In the genomic region with DNA sequence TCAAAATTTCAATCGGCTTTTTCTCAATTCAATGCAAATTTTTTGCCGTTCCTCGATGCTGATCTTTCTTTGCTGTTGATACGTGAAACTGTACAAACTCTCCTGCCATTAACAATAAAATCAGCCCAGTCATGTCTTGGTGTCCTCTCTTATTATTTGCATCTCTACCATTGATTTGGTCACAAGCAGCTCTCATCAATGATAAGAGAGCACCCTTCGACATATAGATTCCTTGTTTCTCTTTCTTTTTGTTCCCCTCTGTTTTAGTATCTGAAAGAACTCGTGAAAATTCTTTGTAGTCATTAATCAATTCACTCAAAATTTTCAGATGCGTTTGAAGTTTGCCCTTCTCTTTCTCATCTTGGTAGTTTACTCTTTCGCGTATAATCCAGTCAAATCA, we compare ENCODE assay signal across 5 worm cellular contexts.
A peak's percentile ranks its signal among the peaks of the same experiment; 100 is the strongest.
TF ChIP-seq lines count a peak whose summit lies in the region.

TSS of gene lron-7 (plus strand) at position 323 of the 400 bp plus-strand sequence.

TF ChIP-seq in whole organism, L1 larva, 84 proteins besides CTCF, POLR2A, EP300 and RAD21:
- TF ChIP-seq tbx-2 (tag; optimal IDR thresholded peaks at IDR 0.05; lab: Kevin White, UChicago) (no peak), elt-2 (tag; optimal IDR thresholded peaks at IDR 0.05; lab: Kevin White, UChicago) (peak; percentile 31), lin-35 (GFP tag; optimal IDR thresholded peaks at IDR 0.05; lab: Kevin White, UChicago) (peak in 1 of 2 experiments; percentile 21), efl-1 (optimal IDR thresholded peaks at IDR 0.05; lab: Kevin White, UChicago) (no peak), efl-1 (GFP tag; optimal IDR thresholded peaks at IDR 0.05 in 1 of 2; lab: Kevin White, UChicago) (peak in 1 of 2 experiments; percentile 62)
TF ChIP-seq in whole organism, L1 larva: peak in this region for 3.

TF ChIP-seq in whole organism, L2 larva, 48 proteins besides CTCF, POLR2A, EP300 and RAD21:
- peak; percentile 40 for TF ChIP-seq fos-1 (tag; optimal IDR thresholded peaks at IDR 0.05; lab: Kevin White, UChicago)
- TF ChIP-seq unc-55 (GFP tag; optimal IDR thresholded peaks at IDR 0.05; lab: Kevin White, UChicago) = no peak
- TF ChIP-seq mdl-1 (tag; optimal IDR thresholded peaks at IDR 0.05; lab: Kevin White, UChicago) = no peak
- no peak for TF ChIP-seq sma-9 (GFP tag; optimal IDR thresholded peaks at IDR 0.05; lab: Kevin White, UChicago)
- TF ChIP-seq sma-9 (tag; optimal IDR thresholded peaks at IDR 0.05; lab: Kevin White, UChicago) = no peak
- peak; percentile 38 for TF ChIP-seq crh-2 (tag; optimal IDR thresholded peaks at IDR 0.05; lab: Kevin White, UChicago)
- no peak for TF ChIP-seq sma-3 (GFP tag; optimal IDR thresholded peaks at IDR 0.05; lab: Kevin White, UChicago)
TF ChIP-seq in whole organism, L2 larva: peak in this region for 2.

TF ChIP-seq in whole organism, L3 larva, 47 proteins besides CTCF, POLR2A, EP300 and RAD21:
- no peak for TF ChIP-seq snpc-4 (tag; optimal IDR thresholded peaks at IDR 0.05; lab: Kevin White, UChicago)
- TF ChIP-seq pqm-1 (tag; optimal IDR thresholded peaks at IDR 0.05; lab: Kevin White, UChicago) = peak; percentile 80
- TF ChIP-seq hmg-11 (tag; optimal IDR thresholded peaks at IDR 0.05; lab: Kevin White, UChicago) = no peak
- TF ChIP-seq elt-2 (tag; optimal IDR thresholded peaks at IDR 0.05; lab: Kevin White, UChicago) = peak; percentile 71
- no peak for TF ChIP-seq nhr-28 (tag; optimal IDR thresholded peaks at IDR 0.05; lab: Kevin White, UChicago)
- TF ChIP-seq egl-27 (tag; optimal IDR thresholded peaks at IDR 0.05; lab: Kevin White, UChicago) = no peak
- TF ChIP-seq nhr-67 (tag; optimal IDR thresholded peaks at IDR 0.05; lab: Kevin White, UChicago) = no peak
- TF ChIP-seq zag-1 (tag; optimal IDR thresholded peaks at IDR 0.05; lab: Kevin White, UChicago) = no peak
- TF ChIP-seq pha-4 (tag; optimal IDR thresholded peaks at IDR 0.05; lab: Kevin White, UChicago) = peak; percentile 41
- TF ChIP-seq ztf-4 (tag; optimal IDR thresholded peaks at IDR 0.05; lab: Kevin White, UChicago) = no peak
- TF ChIP-seq egl-5 (tag; optimal IDR thresholded peaks at IDR 0.05; lab: Kevin White, UChicago) = no peak

TF ChIP-seq in whole organism, L4 larva, 104 proteins besides CTCF, POLR2A, EP300 and RAD21 (continues in another document):
- TF ChIP-seq lim-7 (GFP tag; IDR thresholded peaks at IDR 0.05; lab: Robert Waterston, UW) (no peak), T26A8.4 (GFP tag; IDR thresholded peaks at IDR 0.05; lab: Robert Waterston, UW) (no peak), ztf-11 (tag; optimal IDR thresholded peaks at IDR 0.05; lab: Kevin White, UChicago) (no peak), mxl-2 (GFP tag; conservative IDR thresholded peaks at IDR 0.05; lab: Robert Waterston, UW) (no peak), nhr-6 (tag; optimal IDR thresholded peaks at IDR 0.05; lab: Kevin White, UChicago) (no peak), nhr-28 (tag; optimal IDR thresholded peaks at IDR 0.05; lab: Kevin White, UChicago) (peak; percentile 81), lsy-2 (tag; optimal IDR thresholded peaks at IDR 0.05; lab: Kevin White, UChicago) (no peak), zfp-3 (GFP tag; conservative IDR thresholded peaks at IDR 0.05; lab: Robert Waterston, UW) (no peak), nhr-102 (tag; optimal IDR thresholded peaks at IDR 0.05; lab: Kevin White, UChicago) (no peak), tag-97 (GFP tag; IDR thresholded peaks at IDR 0.05; lab: Robert Waterston, UW) (no peak), fkh-10 (GFP tag; optimal IDR thresholded peaks at IDR 0.05; lab: Kevin White, UChicago) (no peak), hlh-30 (tag; optimal IDR thresholded peaks at IDR 0.05; lab: Kevin White, UChicago; ENCODE audit: insufficient read depth) (peak; percentile 40), lin-1 (GFP tag; IDR thresholded peaks at IDR 0.05; lab: Robert Waterston, UW) (0 out of 2 replicates have a peak, but pooled peaks have one; percentile 12), dve-1 (tag; optimal IDR thresholded peaks at IDR 0.05; lab: Kevin White, UChicago; ENCODE audit: insufficient read depth) (peak; percentile 23), nhr-48 (tag; optimal IDR thresholded peaks at IDR 0.05; lab: Kevin White, UChicago) (no peak), dmd-6 (GFP tag; IDR thresholded peaks at IDR 0.05; lab: Robert Waterston, UW) (peak; percentile 48), egl-43 (GFP tag; IDR thresholded peaks at IDR 0.05; lab: Robert Waterston, UW) (no peak), spr-1 (tag; optimal IDR thresholded peaks at IDR 0.05; lab: Kevin White, UChicago) (no peak), daf-16 (GFP tag; optimal IDR thresholded peaks at IDR 0.05; lab: Kevin White, UChicago) (no peak), daf-16 (tag; optimal IDR thresholded peaks at IDR 0.05; lab: Kevin White, UChicago) (peak; percentile 61), zag-1 (tag; optimal IDR thresholded peaks at IDR 0.05; lab: Kevin White, UChicago) (no peak), ztf-7 (tag; optimal IDR thresholded peaks at IDR 0.05; lab: Kevin White, UChicago) (no peak), hif-1 (tag; optimal IDR thresholded peaks at IDR 0.05; lab: Kevin White, UChicago) (no peak), F10B5.3 (tag; optimal IDR thresholded peaks at IDR 0.05; lab: Kevin White, UChicago) (no peak), aha-1 (tag; lab: Kevin White, UChicago) (peak; percentile 49), ama-1 (optimal IDR thresholded peaks at IDR 0.05; lab: Kevin White, UChicago) (no peak), Y105C5A.15 (GFP tag; IDR thresholded peaks at IDR 0.05; lab: Robert Waterston, UW) (no peak), madf-9 (GFP tag; conservative IDR thresholded peaks at IDR 0.05; lab: Robert Waterston, UW) (no peak), lin-13 (GFP tag; optimal IDR thresholded peaks at IDR 0.05; lab: Kevin White, UChicago) (no peak), hlh-11 (tag; optimal IDR thresholded peaks at IDR 0.05; lab: Kevin White, UChicago) (peak; percentile 50), lin-29 (GFP tag; IDR thresholded peaks at IDR 0.05; lab: Robert Waterston, UW) (no peak), ceh-20 (GFP tag; IDR thresholded peaks at IDR 0.05; lab: Robert Waterston, UW) (no peak), lin-39 (tag; optimal IDR thresholded peaks at IDR 0.05; lab: Kevin White, UChicago) (no peak), zip-2 (tag; optimal IDR thresholded peaks at IDR 0.05; lab: Kevin White, UChicago) (no peak), nhr-77 (tag; optimal IDR thresholded peaks at IDR 0.05; lab: Kevin White, UChicago) (peak; percentile 65)

TF ChIP-seq in whole organism, young adult, 124 proteins besides CTCF, POLR2A, EP300 and RAD21:
- peak; percentile 65 for TF ChIP-seq nhr-80 (tag; optimal IDR thresholded peaks at IDR 0.05; lab: Kevin White, UChicago)
- no peak for TF ChIP-seq nhr-90 (tag; optimal IDR thresholded peaks at IDR 0.05; lab: Kevin White, UChicago)
TF ChIP-seq in whole organism, young adult: peak in this region for 1.
